Fruit fly (Drosophila melanogaster): Measurements from ENCODE around the gene CG32266.

CG32266 gene

DNA sequence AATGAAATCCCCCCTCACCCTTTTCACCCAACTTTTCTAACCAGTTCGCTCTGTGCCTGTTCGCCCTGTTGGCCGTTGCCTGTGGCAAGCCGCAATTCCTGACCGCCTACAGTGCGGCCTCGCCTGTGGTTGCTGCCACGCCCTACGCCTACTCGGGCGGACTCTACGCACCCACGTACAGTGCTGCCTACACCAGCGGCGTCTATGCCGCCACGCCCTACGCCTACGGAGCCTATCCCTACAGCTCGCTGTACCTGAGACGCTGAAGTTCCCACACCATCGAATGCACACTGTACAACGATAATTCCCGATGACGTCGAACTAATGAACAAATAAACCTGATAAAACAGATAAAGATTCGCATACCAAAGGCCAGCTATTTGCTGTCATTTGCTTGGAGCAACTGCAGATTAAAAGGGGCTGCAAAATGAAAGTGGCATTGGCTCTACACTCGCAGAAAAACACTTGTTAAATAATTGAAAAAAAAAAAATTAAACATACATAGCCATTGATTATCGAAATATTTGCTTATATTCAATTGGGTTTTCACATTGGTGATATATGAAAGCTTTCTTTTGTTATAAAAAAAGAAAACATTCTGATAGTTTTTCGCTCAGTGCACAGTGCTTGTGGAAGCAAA, 559 bp downstream of the CG32266 start (continued):
- TF ChIP-seq ERR (GFP tag; optimal IDR thresholded peaks at IDR 0.05) (no peak), pzg (GFP tag; optimal IDR thresholded peaks at IDR 0.05) (no peak), dimm (GFP tag; IDR thresholded peaks at IDR 0.05) (0 out of 2 replicates have a peak, but pooled peaks have one; percentile 22), dan (GFP tag; IDR thresholded peaks at IDR 0.05) (no peak), CG12299 (tag; optimal IDR thresholded peaks at IDR 0.05) (no peak), gem (tag; optimal IDR thresholded peaks at IDR 0.05) (peak; percentile 50), mirr (GFP tag; optimal IDR thresholded peaks at IDR 0.05) (no peak), CG5953 (GFP tag; IDR thresholded peaks at IDR 0.05) (no peak), CG8478 (optimal IDR thresholded peaks at IDR 0.05) (no peak), Usf (GFP tag; optimal IDR thresholded peaks at IDR 0.05) (no peak), Fer1 (GFP tag; optimal IDR thresholded peaks at IDR 0.05) (no peak), PHDP (tag; optimal IDR thresholded peaks at IDR 0.05) (no peak), CG15073 (GFP tag; optimal IDR thresholded peaks at IDR 0.05) (no peak), Med (GFP tag) (peak; percentile 45), gsb-n (tag; optimal IDR thresholded peaks at IDR 0.05) (no peak), Sry-δ (GFP tag; optimal IDR thresholded peaks at IDR 0.05) (no peak), CG18599 (GFP tag; optimal IDR thresholded peaks at IDR 0.05) (no peak), CG9817 (tag; optimal IDR thresholded peaks at IDR 0.05) (no peak)

DNA sequence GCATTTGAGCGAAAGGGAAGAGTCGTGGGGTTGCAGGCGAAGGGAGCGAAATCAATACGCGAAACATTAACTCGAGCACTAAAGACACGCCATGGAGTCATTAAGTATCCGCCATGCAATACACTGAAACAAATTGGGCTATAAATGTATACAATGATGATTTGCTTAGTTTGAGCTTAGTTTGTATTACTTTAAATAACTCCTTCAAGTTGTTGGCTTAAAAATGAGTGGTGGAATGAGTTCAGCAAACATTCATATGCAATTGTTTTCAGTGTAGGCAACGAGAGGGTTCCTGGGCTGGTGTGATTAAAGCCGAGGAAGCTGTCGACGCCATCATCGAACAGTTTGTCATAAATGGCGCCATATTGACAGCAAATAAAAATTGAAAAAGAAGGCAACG, 7.1 kb downstream of the CG32266 start:
- TF ChIP-seq CG5245 (GFP tag; optimal IDR thresholded peaks at IDR 0.05) (no peak), sob (GFP tag; IDR thresholded peaks at IDR 0.05) (0 out of 2 replicates have a peak, but pooled peaks have one; percentile 24), NfI (GFP tag; optimal IDR thresholded peaks at IDR 0.05) (peak; percentile 18), Sox102F (GFP tag; optimal IDR thresholded peaks at IDR 0.05) (peak; percentile 37), Abd-B (GFP tag; optimal IDR thresholded peaks at IDR 0.05) (peak; percentile 9), CG9817 (tag; optimal IDR thresholded peaks at IDR 0.05) (no peak), CG5180 (GFP tag; optimal IDR thresholded peaks at IDR 0.05) (no peak), CG6175 (GFP tag; IDR thresholded peaks at IDR 0.05) (no peak), ci (GFP tag; IDR thresholded peaks at IDR 0.05) (0 out of 3 replicates have a peak, but pooled peaks have one; percentile 40), CG9876 (GFP tag; optimal IDR thresholded peaks at IDR 0.05) (no peak), CG11504 (tag; optimal IDR thresholded peaks at IDR 0.05) (peak; percentile 11), Meics (GFP tag; optimal IDR thresholded peaks at IDR 0.05) (no peak), CkIIα-i1 (GFP tag; IDR thresholded peaks at IDR 0.05) (no peak), Xrp1 (GFP tag; IDR thresholded peaks at IDR 0.05) (peak; percentile 16; the same call in 1 of the 2 replicates), grau (tag; optimal IDR thresholded peaks at IDR 0.05) (peak; percentile 9), row (GFP tag; IDR thresholded peaks at IDR 0.05) (0 out of 3 replicates have a peak, but pooled peaks have one; percentile 18), CG33213 (GFP tag; optimal IDR thresholded peaks at IDR 0.05) (no peak), fru (optimal IDR thresholded peaks at IDR 0.05) (no peak), dm (GFP tag; optimal IDR thresholded peaks at IDR 0.05) (no peak), CG2678 (tag; optimal IDR thresholded peaks at IDR 0.05) (peak; percentile 15), CG2120 (GFP tag; optimal IDR thresholded peaks at IDR 0.05) (peak; percentile 26), Antp (GFP tag; optimal IDR thresholded peaks at IDR 0.05) (no peak), CG8089 (GFP tag; optimal IDR thresholded peaks at IDR 0.05) (no peak), PHDP (tag; optimal IDR thresholded peaks at IDR 0.05) (peak; percentile 11), CG18599 (GFP tag; optimal IDR thresholded peaks at IDR 0.05) (peak; percentile 3), CG30403 (GFP tag; optimal IDR thresholded peaks at IDR 0.05) (peak; percentile 17), Blimp-1 (GFP tag; optimal IDR thresholded peaks at IDR 0.05) (peak; percentile 1), Fer3 (tag; optimal IDR thresholded peaks at IDR 0.05) (no peak), Ets65A (GFP tag) (peak; percentile 91), CG10147 (GFP tag; optimal IDR thresholded peaks at IDR 0.05) (no peak), onecut (GFP tag; IDR thresholded peaks at IDR 0.05) (peak; percentile 18; the same call in 1 of the 2 replicates), stwl (tag; optimal IDR thresholded peaks at IDR 0.05) (no peak), tx (GFP tag; optimal IDR thresholded peaks at IDR 0.05) (no peak), CG8290 (GFP tag; optimal IDR thresholded peaks at IDR 0.05) (no peak), CG8290 (tag; optimal IDR thresholded peaks at IDR 0.05) (peak in 1 of 2 experiments; percentile 59)

Data from whole organism, embryonic.